Worm (Caenorhabditis elegans): ENCODE results near the gene F14H3.6.

DNA sequence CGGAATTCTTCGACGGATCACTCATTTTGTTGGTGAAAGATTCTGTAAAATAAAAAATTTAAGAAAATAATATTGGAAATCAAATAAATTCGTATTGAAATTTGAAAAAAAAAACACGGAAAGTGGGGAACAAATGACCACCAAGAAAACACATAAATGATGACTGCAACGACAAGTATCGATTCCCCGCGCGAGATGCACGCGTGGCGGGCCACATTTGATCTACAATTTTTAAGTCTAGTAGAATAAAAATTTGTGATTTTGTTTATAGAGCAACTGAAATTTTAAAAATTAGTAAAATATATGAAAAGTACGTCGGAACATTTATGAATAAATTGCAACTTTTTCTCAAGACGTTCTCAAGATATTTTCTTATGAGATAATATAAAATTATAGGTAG lies 3.7 kb downstream of the F14H3.6 start, which contains the start of gene F14H3.4:
- TF ChIP-seq M03D4.4 (tag; optimal IDR thresholded peaks at IDR 0.05) = no peak
- TF ChIP-seq ces-1 (GFP tag; optimal IDR thresholded peaks at IDR 0.05) = no peak
- no peak for TF ChIP-seq lsy-2 (tag; optimal IDR thresholded peaks at IDR 0.05)
- no peak for TF ChIP-seq pha-4 (tag; optimal IDR thresholded peaks at IDR 0.05)
- TF ChIP-seq unc-62 (GFP tag; optimal IDR thresholded peaks at IDR 0.05) = no peak
- TF ChIP-seq nhr-12 (tag; optimal IDR thresholded peaks at IDR 0.05) = no peak
- no peak for TF ChIP-seq snpc-4 (tag; optimal IDR thresholded peaks at IDR 0.05)
- TF ChIP-seq elt-1 (tag; optimal IDR thresholded peaks at IDR 0.05; ENCODE audit: borderline replicate concordance, insufficient read depth) = no peak
